Worm (Caenorhabditis elegans) whole organism, young adult: ENCODE results near the gene scl-8.

Experiments used
- B0261.1 ChIP-seq: sonication (generic microtip); optimal IDR thresholded peaks from 2 replicates; lab custom pipeline; 2016; ENCODE audit warnings: mild to moderate bottlenecking, missing genetic modification characterization, moderate library complexity, missing compliant biosample characterization
- C17E4.6 ChIP-seq: fragments of 200-800 bp; sonication (Bioruptor generic); IDR thresholded peaks from 2 replicates; pipeline ENCODE4 v1.3.6; 2022; ENCODE audit warnings: missing genetic modification reagents, missing genetic modification characterization, missing compliant biosample characterization
- F55B11.4 ChIP-seq: sonication (generic microtip); optimal IDR thresholded peaks from 2 replicates; lab custom pipeline; 2016; ENCODE audit warnings: missing compliant biosample characterization, missing genetic modification characterization, borderline replicate concordance; ENCODE audit not compliant: insufficient read depth
- Y53G8AR.9 ChIP-seq: fragments of 200-800 bp; sonication (Bioruptor generic); conservative IDR thresholded peaks from 2 replicates; pipeline ENCODE4 v1.3.6; 2022; ENCODE audit warnings: missing genetic modification reagents, missing genetic modification characterization, missing compliant biosample characterization
- Y67H2A.10 ChIP-seq: fragments of 200-800 bp; sonication (Bioruptor generic); conservative IDR thresholded peaks from 2 replicates; pipeline ENCODE4 v1.3.6; 2022; ENCODE audit warnings: missing genetic modification reagents, missing genetic modification characterization, missing compliant biosample characterization
- aptf-2 ChIP-seq: fragments of 200-800 bp; sonication (Bioruptor generic); conservative IDR thresholded peaks from 2 replicates; pipeline ENCODE4 v1.3.6; 2022; ENCODE audit warnings: missing genetic modification reagents, missing genetic modification characterization, missing compliant biosample characterization
- dpff-1 ChIP-seq: sonication (generic microtip); optimal IDR thresholded peaks from 2 replicates; lab custom pipeline; 2017; ENCODE audit warnings: mild to moderate bottlenecking, missing genetic modification characterization, missing compliant biosample characterization
- madf-3 ChIP-seq: fragments of 200-800 bp; sonication (Bioruptor generic); IDR thresholded peaks from 2 replicates; pipeline ENCODE4 v1.3.6; 2022; ENCODE audit warnings: missing genetic modification reagents, missing genetic modification characterization, missing compliant biosample characterization
- pha-4 ChIP-seq: fragments of 150-350 bp; sonication (generic microtip); optimal IDR thresholded peaks from 2 replicates; lab custom pipeline; 2014; ENCODE audit warnings: missing biosample characterization, missing genetic modification reagents, missing genetic modification characterization
- snpc-1.3 ChIP-seq: sonication (generic microtip); optimal IDR thresholded peaks from 2 replicates; lab custom pipeline; 2017; ENCODE audit warnings: missing genetic modification characterization, mild to moderate bottlenecking, missing compliant biosample characterization, antibody characterized with exemption, moderate library complexity, missing genotype, missing genetic modification reagents; ENCODE audit not compliant: insufficient read depth
- snpc-4 ChIP-seq, 5 experiments: fragments of 150-350 bp in 1 of 5; sonication (generic microtip) in 4 of 5; optimal IDR thresholded peaks; 2 replicates each; lab custom pipeline; 2014 to 2018; ENCODE audit warnings: missing genetic modification characterization in 5 of 5, missing biosample characterization in 3 of 5, antibody characterized with exemption in 2 of 5, mild to moderate bottlenecking in 2 of 5, missing compliant biosample characterization in 2 of 5, missing genotype in 2 of 5, moderate library complexity in 2 of 5, missing genetic modification reagents in 1 of 5
- tlf-1 ChIP-seq: fragments of 200-800 bp; sonication (Bioruptor generic); optimal IDR thresholded peaks from 2 replicates; lab custom pipeline; 2018; ENCODE audit warnings: mild to moderate bottlenecking, missing genetic modification characterization, missing compliant biosample characterization

ce11 chrIV:13035302-13035701 lies 36.2 kb upstream of the scl-8 start:
- 0 out of 2 replicates have a peak, but pooled peaks have one; percentile 32 for TF ChIP-seq madf-3
- no peak for TF ChIP-seq F55B11.4
- TF ChIP-seq pha-4 (tag; lab: Kevin White, UChicago): no peak
- no peak for TF ChIP-seq C17E4.6 (GFP tag; lab: Robert Waterston, UW)
- TF ChIP-seq Y67H2A.10: no peak
- TF ChIP-seq tlf-1 (GFP tag; lab: Kevin White, UChicago): no peak
- no peak for TF ChIP-seq dpff-1 (tag; lab: Kevin White, UChicago)
- TF ChIP-seq Y53G8AR.9 (GFP tag; lab: Robert Waterston, UW): no peak
- TF ChIP-seq snpc-1.3 (tag; lab: Kevin White, UChicago): no peak
- TF ChIP-seq snpc-4 (GFP tag; optimal IDR thresholded peaks at IDR 0.05; lab: Kevin White, UChicago): no peak
- TF ChIP-seq snpc-4 (tag; optimal IDR thresholded peaks at IDR 0.05; lab: Kevin White, UChicago): peak in 1 of 4 experiments; percentile 19
- no peak for TF ChIP-seq B0261.1
- TF ChIP-seq aptf-2 (GFP tag; lab: Robert Waterston, UW): no peak
